Fruit fly (Drosophila melanogaster) whole organism, pupa: ENCODE results near the gene CG2533.

Experiments
- CG12605 ChIP-seq: fragments of 200-800 bp; sonication (Bioruptor generic); IDR thresholded peaks from 2 replicates; pipeline ENCODE4 v1.3.6; 2022; ENCODE audit warnings: missing biosample characterization, missing genetic modification characterization
- CG13204 ChIP-seq: fragments of 200-800 bp; sonication (Bioruptor generic); optimal IDR thresholded peaks from 2 replicates; lab custom pipeline; 2018; ENCODE audit warnings: missing biosample characterization, mild to moderate bottlenecking, missing genetic modification characterization, moderate library complexity
- CG14655 ChIP-seq: fragments of 200-800 bp; sonication (Bioruptor generic); optimal IDR thresholded peaks from 3 replicates; lab custom pipeline; 2017; ENCODE audit warnings: mild to moderate bottlenecking, missing biosample characterization, missing genetic modification reagents, missing genetic modification characterization
- CG15710 ChIP-seq: fragments of 200-800 bp; sonication (Bioruptor generic); optimal IDR thresholded peaks from 2 replicates; lab custom pipeline; 2018; ENCODE audit warnings: missing biosample characterization, mild to moderate bottlenecking, missing genetic modification characterization, moderate library complexity
- CG17806 ChIP-seq: fragments of 200-800 bp; sonication (Bioruptor generic); optimal IDR thresholded peaks from 2 replicates; lab custom pipeline; 2018; ENCODE audit warnings: missing biosample characterization, mild to moderate bottlenecking, missing genetic modification characterization, moderate library complexity
- CG32121 ChIP-seq: fragments of 200-800 bp; sonication (Bioruptor generic); IDR thresholded peaks from 2 replicates; pipeline ENCODE4 v1.3.6; 2022; ENCODE audit warnings: missing biosample characterization, missing genetic modification characterization
- CG4496 ChIP-seq: fragments of 200-800 bp; sonication (Bioruptor generic); IDR thresholded peaks from 3 replicates; pipeline ENCODE4 v1.3.6; 2022; ENCODE audit warnings: missing biosample characterization, missing genetic modification characterization
- CG8301 ChIP-seq: fragments of 200-800 bp; sonication (Bioruptor generic); optimal IDR thresholded peaks from 2 replicates; lab custom pipeline; 2018; ENCODE audit warnings: missing biosample characterization, mild to moderate bottlenecking, missing genetic modification characterization
- D1 ChIP-seq: fragments of 200-800 bp; sonication (Bioruptor generic); optimal IDR thresholded peaks from 2 replicates; lab custom pipeline; 2018; ENCODE audit warnings: missing biosample characterization, mild to moderate bottlenecking, missing genetic modification characterization, moderate library complexity
- EcR ChIP-seq: fragments of 200-800 bp; sonication (Bioruptor generic); optimal IDR thresholded peaks from 3 replicates; lab custom pipeline; 2019; ENCODE audit warnings: missing biosample characterization, missing genetic modification characterization, mild to moderate bottlenecking, moderate library complexity, missing genetic modification reagents
- Ets98B ChIP-seq: fragments of 200-800 bp; sonication (Bioruptor generic); IDR thresholded peaks from 2 replicates; pipeline ENCODE4 v1.3.6; 2022; ENCODE audit warnings: missing biosample characterization, missing genetic modification characterization
- Pif1A ChIP-seq: fragments of 200-800 bp; sonication (Bioruptor generic); optimal IDR thresholded peaks from 3 replicates; lab custom pipeline; 2016; ENCODE audit warnings: missing biosample characterization, missing genetic modification characterization
- fd96Ca ChIP-seq: fragments of 200-800 bp; sonication (Bioruptor generic); IDR thresholded peaks from 3 replicates; pipeline ENCODE4 v1.3.6; 2022; ENCODE audit warnings: missing biosample characterization, missing genetic modification characterization

- TF ChIP-seq CG8301 (tag; lab: Kevin White, UChicago) = no peak
- no peak for TF ChIP-seq EcR (GFP tag; lab: Kevin White, UChicago)
- no peak for TF ChIP-seq fd96Ca
- TF ChIP-seq CG14655 (GFP tag; lab: Kevin White, UChicago) = no peak
- TF ChIP-seq Ets98B = no peak
- TF ChIP-seq CG4496 (GFP tag; lab: Robert Waterston, UW) = no peak
- TF ChIP-seq CG15710 (tag; lab: Kevin White, UChicago) = no peak
- no peak for TF ChIP-seq CG13204
- TF ChIP-seq Pif1A (GFP tag; lab: Kevin White, UChicago) = no peak
- no peak for TF ChIP-seq CG12605
- no peak for TF ChIP-seq CG17806 (tag; lab: Kevin White, UChicago)
- no peak for TF ChIP-seq CG32121
- TF ChIP-seq D1 (tag; lab: Kevin White, UChicago) = no peak
Measured at dm6 chrX:11620527-11620926, 16.5 kb upstream of the CG2533 start.
